Worm (Caenorhabditis elegans) whole organism, L3 larva: Measurements from ENCODE around the gene nkcc-1.

Experiments
- R02D3.7 ChIP-seq: fragments of 150-350 bp; optimal IDR thresholded peaks from 2 replicates; lab custom pipeline; 2014; ENCODE audit warnings: missing biosample characterization, missing genetic modification characterization
- aly-2 ChIP-seq: fragments of 150-350 bp; optimal IDR thresholded peaks from 2 replicates; lab custom pipeline; 2014; ENCODE audit warnings: missing biosample characterization, missing genetic modification characterization
- ama-1 ChIP-seq: fragments of 150-350 bp; optimal IDR thresholded peaks from 2 replicates; lab custom pipeline; 2018
- ceh-16 ChIP-seq: sonication (generic microtip); optimal IDR thresholded peaks from 2 replicates; lab custom pipeline; 2017; ENCODE audit warnings: missing biosample characterization, missing genetic modification characterization
- ceh-28 ChIP-seq: fragments of 150-350 bp; optimal IDR thresholded peaks from 2 replicates; lab custom pipeline; 2014; ENCODE audit warnings: missing biosample characterization, missing genetic modification reagents, missing genetic modification characterization
- ceh-9 ChIP-seq: sonication (generic microtip); optimal IDR thresholded peaks from 2 replicates; lab custom pipeline; 2018; ENCODE audit warnings: missing biosample characterization, missing genetic modification characterization
- daf-12 ChIP-seq: fragments of 150-350 bp; optimal IDR thresholded peaks from 2 replicates; lab custom pipeline; 2014; ENCODE audit warnings: missing biosample characterization, missing genetic modification reagents, missing genetic modification characterization
- egl-27 ChIP-seq: sonication (generic microtip); optimal IDR thresholded peaks from 4 replicates; lab custom pipeline; 2017; ENCODE audit warnings: missing biosample characterization, missing genetic modification reagents, missing genetic modification characterization
- egl-5 ChIP-seq: fragments of 150-350 bp; optimal IDR thresholded peaks from 2 replicates; lab custom pipeline; 2017; ENCODE audit warnings: missing biosample characterization, missing genetic modification reagents, missing genetic modification characterization, inconsistent platforms
- elt-1 ChIP-seq: fragments of 150-350 bp; optimal IDR thresholded peaks from 2 replicates; lab custom pipeline; 2014; ENCODE audit warnings: missing biosample characterization, missing genetic modification characterization
- elt-2 ChIP-seq: sonication (generic microtip); optimal IDR thresholded peaks from 2 replicates; lab custom pipeline; 2016; ENCODE audit warnings: missing genetic modification reagents, mild to moderate bottlenecking, missing genetic modification characterization, missing compliant biosample characterization
- elt-3 ChIP-seq, 3 experiments: fragments of 150-350 bp in 1 of 3; sonication (generic microtip) in 2 of 3; optimal IDR thresholded peaks; 2 replicates in 2 of 3; 4 replicates in 1 of 3; lab custom pipeline; 2014 to 2017; ENCODE audit warnings: missing biosample characterization in 3 of 3, missing genetic modification characterization in 3 of 3
- fkh-10 ChIP-seq: sonication (generic microtip); optimal IDR thresholded peaks from 2 replicates; lab custom pipeline; 2017; ENCODE audit warnings: missing biosample characterization, missing genetic modification reagents, missing genetic modification characterization
- fos-1 ChIP-seq: fragments of 150-350 bp; optimal IDR thresholded peaks from 2 replicates; lab custom pipeline; 2014; ENCODE audit warnings: missing biosample characterization, missing genetic modification characterization
- lin-15B ChIP-seq: fragments of 150-350 bp; optimal IDR thresholded peaks from 2 replicates; lab custom pipeline; 2014; ENCODE audit warnings: missing biosample characterization, missing genetic modification characterization
- lsy-12 ChIP-seq: sonication (generic microtip); optimal IDR thresholded peaks from 2 replicates; lab custom pipeline; 2016; ENCODE audit warnings: mild to moderate bottlenecking, missing genetic modification characterization, missing compliant biosample characterization
- mdl-1 ChIP-seq: fragments of 150-350 bp; optimal IDR thresholded peaks from 2 replicates; lab custom pipeline; 2014; ENCODE audit warnings: missing biosample characterization, missing genetic modification characterization
- mml-1 ChIP-seq: fragments of 150-350 bp; sonication (generic microtip); optimal IDR thresholded peaks from 3 replicates; lab custom pipeline; 2014; ENCODE audit warnings: missing biosample characterization, missing genetic modification characterization
- nhr-11 ChIP-seq: fragments of 150-350 bp; optimal IDR thresholded peaks from 2 replicates; lab custom pipeline; 2014; ENCODE audit warnings: missing biosample characterization, missing genetic modification characterization
- nhr-12 ChIP-seq: fragments of 150-350 bp; optimal IDR thresholded peaks from 2 replicates; lab custom pipeline; 2014; ENCODE audit warnings: missing biosample characterization, missing genetic modification characterization
- nhr-23 ChIP-seq: fragments of 150-350 bp; optimal IDR thresholded peaks from 2 replicates; lab custom pipeline; 2014; ENCODE audit warnings: missing biosample characterization, missing genetic modification reagents, missing genetic modification characterization
- nhr-25 ChIP-seq: sonication (generic microtip); optimal IDR thresholded peaks from 2 replicates; lab custom pipeline; 2017; ENCODE audit warnings: missing biosample characterization, missing genetic modification characterization
- nhr-43 ChIP-seq: sonication (generic microtip); optimal IDR thresholded peaks from 2 replicates; lab custom pipeline; 2016; ENCODE audit warnings: mild to moderate bottlenecking, missing genetic modification characterization, missing compliant biosample characterization; ENCODE audit not compliant: poor library complexity, severe bottlenecking
- nhr-67 ChIP-seq: fragments of 150-350 bp; optimal IDR thresholded peaks from 2 replicates; lab custom pipeline; 2014; ENCODE audit warnings: missing biosample characterization, missing genetic modification characterization
- nhr-76 ChIP-seq: fragments of 150-350 bp; sonication (generic microtip); optimal IDR thresholded peaks from 5 replicates; lab custom pipeline; 2014; ENCODE audit warnings: missing biosample characterization, missing genetic modification characterization
- nhr-77 ChIP-seq: fragments of 150-350 bp; optimal IDR thresholded peaks from 2 replicates; lab custom pipeline; 2014; ENCODE audit warnings: missing biosample characterization, missing genetic modification characterization
- pha-4 ChIP-seq: fragments of 150-350 bp; optimal IDR thresholded peaks from 2 replicates; lab custom pipeline; 2014; ENCODE audit warnings: missing biosample characterization, missing genetic modification reagents, missing genetic modification characterization
- pqm-1 ChIP-seq: fragments of 150-350 bp; optimal IDR thresholded peaks from 2 replicates; lab custom pipeline; 2017; ENCODE audit warnings: missing biosample characterization, missing genetic modification characterization, inconsistent platforms
- sea-2 ChIP-seq: fragments of 150-350 bp; sonication (generic microtip); optimal IDR thresholded peaks from 4 replicates; lab custom pipeline; 2014; ENCODE audit warnings: missing biosample characterization, missing genetic modification reagents, missing genetic modification characterization
- skn-1 ChIP-seq: fragments of 150-350 bp; optimal IDR thresholded peaks from 2 replicates; lab custom pipeline; 2014; ENCODE audit warnings: missing biosample characterization, missing genetic modification characterization
- tbx-2 ChIP-seq: sonication (generic microtip); optimal IDR thresholded peaks from 2 replicates; lab custom pipeline; 2016; ENCODE audit warnings: mild to moderate bottlenecking, missing genetic modification characterization, missing compliant biosample characterization
- unc-39 ChIP-seq: sonication (generic microtip); optimal IDR thresholded peaks from 4 replicates; lab custom pipeline; 2017; ENCODE audit warnings: missing biosample characterization, missing genetic modification characterization
- unc-62 ChIP-seq: fragments of 150-350 bp; sonication (generic microtip); optimal IDR thresholded peaks from 4 replicates; lab custom pipeline; 2014; ENCODE audit warnings: missing biosample characterization, missing genetic modification reagents, missing genetic modification characterization
- ztf-11 ChIP-seq: fragments of 150-350 bp; optimal IDR thresholded peaks from 2 replicates; lab custom pipeline; 2014; ENCODE audit warnings: missing biosample characterization, missing genetic modification characterization
- ztf-4 ChIP-seq: fragments of 150-350 bp; optimal IDR thresholded peaks from 2 replicates; lab custom pipeline; 2014; ENCODE audit warnings: missing biosample characterization, missing genetic modification characterization

Gene nkcc-1

ce11 chrIV:14107647-14108046, 16.2 kb downstream of the nkcc-1 start:
- TF ChIP-seq elt-1 (tag; lab: Kevin White, UChicago) = no peak
- no peak for TF ChIP-seq elt-3 (tag; optimal IDR thresholded peaks at IDR 0.05; lab: Kevin White, UChicago)
- TF ChIP-seq unc-39 (tag; lab: Kevin White, UChicago) = no peak
- TF ChIP-seq elt-2 (tag; lab: Kevin White, UChicago) = no peak
- TF ChIP-seq unc-62 (GFP tag; lab: Kevin White, UChicago) = no peak
- no peak for TF ChIP-seq nhr-43 (tag; lab: Kevin White, UChicago)
- no peak for TF ChIP-seq nhr-77 (tag; lab: Kevin White, UChicago)
- TF ChIP-seq nhr-76 (tag; lab: Kevin White, UChicago) = no peak
- TF ChIP-seq ceh-16 (tag; lab: Kevin White, UChicago) = no peak

- TF ChIP-seq nhr-67 (tag; lab: Kevin White, UChicago) (no peak), mdl-1 (no peak), elt-3 (tag; optimal IDR thresholded peaks at IDR 0.05; lab: Kevin White, UChicago) (no peak), nhr-11 (tag; lab: Kevin White, UChicago) (no peak), nhr-23 (tag; lab: Kevin White, UChicago) (no peak), nhr-76 (tag; lab: Kevin White, UChicago) (no peak), mml-1 (tag; lab: Kevin White, UChicago) (no peak), ztf-4 (tag; lab: Kevin White, UChicago) (no peak), egl-5 (no peak), ztf-11 (tag; lab: Kevin White, UChicago) (no peak), aly-2 (tag; lab: Kevin White, UChicago) (no peak), sea-2 (GFP tag; lab: Kevin White, UChicago) (no peak), lsy-12 (no peak), ama-1 (lab: Kevin White, UChicago) (no peak), pha-4 (no peak), pqm-1 (tag; lab: Kevin White, UChicago) (no peak)
Measured at ce11 chrIV:14106274-14106673, 17.6 kb downstream of the nkcc-1 start, which contains the start of gene ins-34. Gene ins-34 (plus strand): TSS chrIV:14106574.

- TF ChIP-seq fkh-10 = no peak
- TF ChIP-seq ceh-28 = no peak
- TF ChIP-seq R02D3.7 = no peak
- no peak for TF ChIP-seq nhr-76 (tag; lab: Kevin White, UChicago)
- no peak for TF ChIP-seq mml-1 (tag; lab: Kevin White, UChicago)
Measured at ce11 chrIV:14104745-14105144, 19.1 kb downstream of the nkcc-1 start.

- no peak for TF ChIP-seq nhr-23 (tag; lab: Kevin White, UChicago)
- TF ChIP-seq R02D3.7 = no peak
- TF ChIP-seq tbx-2 (tag; lab: Kevin White, UChicago) = no peak
- TF ChIP-seq ceh-9 (tag; lab: Kevin White, UChicago) = no peak
- TF ChIP-seq elt-2 (tag; lab: Kevin White, UChicago) = peak; percentile 11
- TF ChIP-seq daf-12 = no peak
- TF ChIP-seq elt-3 (tag; optimal IDR thresholded peaks at IDR 0.05; lab: Kevin White, UChicago) = no peak
- no peak for TF ChIP-seq ceh-16 (tag; lab: Kevin White, UChicago)
- TF ChIP-seq pqm-1 (tag; lab: Kevin White, UChicago) = peak; percentile 8
- no peak for TF ChIP-seq unc-39 (tag; lab: Kevin White, UChicago)
- TF ChIP-seq nhr-77 (tag; lab: Kevin White, UChicago) = no peak
- peak; percentile 91 for TF ChIP-seq pha-4
- TF ChIP-seq egl-27 = no peak
- no peak for TF ChIP-seq nhr-67 (tag; lab: Kevin White, UChicago)
- TF ChIP-seq nhr-25 (tag; lab: Kevin White, UChicago) = no peak
- no peak for TF ChIP-seq mml-1 (tag; lab: Kevin White, UChicago)
- TF ChIP-seq fos-1 (tag; lab: Kevin White, UChicago) = no peak
- TF ChIP-seq nhr-12 = no peak
- no peak for TF ChIP-seq lin-15B (tag; lab: Kevin White, UChicago)
- peak; percentile 3 for TF ChIP-seq skn-1 (tag; lab: Kevin White, UChicago)
- TF ChIP-seq sea-2 (GFP tag; lab: Kevin White, UChicago) = no peak
- TF ChIP-seq, all 47 proteins: peak for 4
Measured at ce11 chrIV:14103054-14103453, 20.8 kb downstream of the nkcc-1 start, which contains the start of gene F52B11.5. Gene F52B11.5 (minus strand): TSS chrIV:14103231.

ce11 chrIV:14099256-14099655, 24.6 kb downstream of the nkcc-1 start, which contains the start of gene col-133:
Gene col-133 (minus strand): TSS chrIV:14099356.
- TF ChIP-seq elt-2 (tag; lab: Kevin White, UChicago) (no peak), nhr-25 (tag; lab: Kevin White, UChicago) (peak; percentile 12), skn-1 (tag; lab: Kevin White, UChicago) (no peak)
